Worm (Caenorhabditis elegans) whole organism, L3 larva: ENCODE measurements around the gene ZK742.4.

Experiments used
- R02D3.7 ChIP-seq: fragments of 150-350 bp; optimal IDR thresholded peaks from 2 replicates; lab custom pipeline; 2014; ENCODE audit warnings: missing biosample characterization, missing genetic modification characterization
- ZK546.5 ChIP-seq: sonication (generic microtip); optimal IDR thresholded peaks from 2 replicates; lab custom pipeline; 2017; ENCODE audit warnings: missing biosample characterization, missing genetic modification characterization
- aly-2 ChIP-seq: fragments of 150-350 bp; optimal IDR thresholded peaks from 2 replicates; lab custom pipeline; 2014; ENCODE audit warnings: missing biosample characterization, missing genetic modification characterization
- ceh-16 ChIP-seq: sonication (generic microtip); optimal IDR thresholded peaks from 2 replicates; lab custom pipeline; 2017; ENCODE audit warnings: missing biosample characterization, missing genetic modification characterization
- ceh-82 ChIP-seq: fragments of 150-350 bp; optimal IDR thresholded peaks from 2 replicates; lab custom pipeline; 2014; ENCODE audit warnings: missing biosample characterization, missing genetic modification characterization
- ceh-9 ChIP-seq: sonication (generic microtip); optimal IDR thresholded peaks from 2 replicates; lab custom pipeline; 2018; ENCODE audit warnings: missing biosample characterization, missing genetic modification characterization
- daf-12 ChIP-seq: fragments of 150-350 bp; optimal IDR thresholded peaks from 2 replicates; lab custom pipeline; 2014; ENCODE audit warnings: missing biosample characterization, missing genetic modification reagents, missing genetic modification characterization
- egl-27 ChIP-seq: sonication (generic microtip); optimal IDR thresholded peaks from 4 replicates; lab custom pipeline; 2017; ENCODE audit warnings: missing biosample characterization, missing genetic modification reagents, missing genetic modification characterization
- egl-5 ChIP-seq: fragments of 150-350 bp; optimal IDR thresholded peaks from 2 replicates; lab custom pipeline; 2017; ENCODE audit warnings: missing biosample characterization, missing genetic modification reagents, missing genetic modification characterization, inconsistent platforms
- elt-1 ChIP-seq: fragments of 150-350 bp; optimal IDR thresholded peaks from 2 replicates; lab custom pipeline; 2014; ENCODE audit warnings: missing biosample characterization, missing genetic modification characterization
- elt-2 ChIP-seq: sonication (generic microtip); optimal IDR thresholded peaks from 2 replicates; lab custom pipeline; 2016; ENCODE audit warnings: missing genetic modification reagents, mild to moderate bottlenecking, missing genetic modification characterization, missing compliant biosample characterization
- eor-1 ChIP-seq, 2 experiments: fragments of 150-350 bp; optimal IDR thresholded peaks; 2 replicates each; lab custom pipeline; 2014 to 2018; ENCODE audit warnings: missing biosample characterization in 2 of 2, missing genetic modification characterization in 2 of 2
- fkh-10 ChIP-seq: sonication (generic microtip); optimal IDR thresholded peaks from 2 replicates; lab custom pipeline; 2017; ENCODE audit warnings: missing biosample characterization, missing genetic modification reagents, missing genetic modification characterization
- fkh-2 ChIP-seq: fragments of 150-350 bp; optimal IDR thresholded peaks from 2 replicates; lab custom pipeline; 2014; ENCODE audit warnings: missing biosample characterization, missing genetic modification reagents, missing genetic modification characterization
- fos-1 ChIP-seq: fragments of 150-350 bp; optimal IDR thresholded peaks from 2 replicates; lab custom pipeline; 2014; ENCODE audit warnings: missing biosample characterization, missing genetic modification characterization
- hmg-11 ChIP-seq: sonication (generic microtip); optimal IDR thresholded peaks from 2 replicates; lab custom pipeline; 2016; ENCODE audit warnings: missing genetic modification characterization, missing compliant biosample characterization
- jun-1 ChIP-seq: fragments of 150-350 bp; optimal IDR thresholded peaks from 2 replicates; lab custom pipeline; 2014; ENCODE audit warnings: missing biosample characterization, missing genetic modification reagents, missing genetic modification characterization
- lin-15B ChIP-seq: fragments of 150-350 bp; optimal IDR thresholded peaks from 2 replicates; lab custom pipeline; 2014; ENCODE audit warnings: missing biosample characterization, missing genetic modification characterization
- lin-39 ChIP-seq: fragments of 150-350 bp; optimal IDR thresholded peaks from 2 replicates; lab custom pipeline; 2018; ENCODE audit warnings: missing biosample characterization, missing genetic modification reagents, missing genetic modification characterization
- mdl-1 ChIP-seq: fragments of 150-350 bp; optimal IDR thresholded peaks from 2 replicates; lab custom pipeline; 2014; ENCODE audit warnings: missing biosample characterization, missing genetic modification characterization
- mml-1 ChIP-seq: fragments of 150-350 bp; sonication (generic microtip); optimal IDR thresholded peaks from 3 replicates; lab custom pipeline; 2014; ENCODE audit warnings: missing biosample characterization, missing genetic modification characterization
- nfya-1 ChIP-seq: sonication (generic microtip); optimal IDR thresholded peaks from 2 replicates; lab custom pipeline; 2017; ENCODE audit warnings: missing genetic modification characterization, mild to moderate bottlenecking, missing compliant biosample characterization, antibody characterized with exemption, moderate library complexity; ENCODE audit not compliant: insufficient read depth
- nhr-11 ChIP-seq: fragments of 150-350 bp; optimal IDR thresholded peaks from 2 replicates; lab custom pipeline; 2014; ENCODE audit warnings: missing biosample characterization, missing genetic modification characterization
- nhr-12 ChIP-seq: fragments of 150-350 bp; optimal IDR thresholded peaks from 2 replicates; lab custom pipeline; 2014; ENCODE audit warnings: missing biosample characterization, missing genetic modification characterization
- nhr-23 ChIP-seq: fragments of 150-350 bp; optimal IDR thresholded peaks from 2 replicates; lab custom pipeline; 2014; ENCODE audit warnings: missing biosample characterization, missing genetic modification reagents, missing genetic modification characterization
- nhr-237 ChIP-seq: fragments of 150-350 bp; optimal IDR thresholded peaks from 2 replicates; lab custom pipeline; 2014; ENCODE audit warnings: missing biosample characterization, missing genetic modification characterization
- nhr-28 ChIP-seq: fragments of 150-350 bp; optimal IDR thresholded peaks from 2 replicates; lab custom pipeline; 2014; ENCODE audit warnings: missing biosample characterization, missing genetic modification characterization
- nhr-43 ChIP-seq: sonication (generic microtip); optimal IDR thresholded peaks from 2 replicates; lab custom pipeline; 2016; ENCODE audit warnings: mild to moderate bottlenecking, missing genetic modification characterization, missing compliant biosample characterization; ENCODE audit not compliant: poor library complexity, severe bottlenecking
- nhr-67 ChIP-seq: fragments of 150-350 bp; optimal IDR thresholded peaks from 2 replicates; lab custom pipeline; 2014; ENCODE audit warnings: missing biosample characterization, missing genetic modification characterization
- nhr-76 ChIP-seq: fragments of 150-350 bp; sonication (generic microtip); optimal IDR thresholded peaks from 5 replicates; lab custom pipeline; 2014; ENCODE audit warnings: missing biosample characterization, missing genetic modification characterization
- nhr-77 ChIP-seq: fragments of 150-350 bp; optimal IDR thresholded peaks from 2 replicates; lab custom pipeline; 2014; ENCODE audit warnings: missing biosample characterization, missing genetic modification characterization
- pha-4 ChIP-seq: fragments of 150-350 bp; optimal IDR thresholded peaks from 2 replicates; lab custom pipeline; 2014; ENCODE audit warnings: missing biosample characterization, missing genetic modification reagents, missing genetic modification characterization
- pqm-1 ChIP-seq: fragments of 150-350 bp; optimal IDR thresholded peaks from 2 replicates; lab custom pipeline; 2017; ENCODE audit warnings: missing biosample characterization, missing genetic modification characterization, inconsistent platforms
- sea-2 ChIP-seq: fragments of 150-350 bp; sonication (generic microtip); optimal IDR thresholded peaks from 4 replicates; lab custom pipeline; 2014; ENCODE audit warnings: missing biosample characterization, missing genetic modification reagents, missing genetic modification characterization
- skn-1 ChIP-seq: fragments of 150-350 bp; optimal IDR thresholded peaks from 2 replicates; lab custom pipeline; 2014; ENCODE audit warnings: missing biosample characterization, missing genetic modification characterization
- snpc-4 ChIP-seq: fragments of 150-350 bp; optimal IDR thresholded peaks from 2 replicates; lab custom pipeline; 2014; ENCODE audit warnings: missing biosample characterization, missing genetic modification characterization
- tbx-2 ChIP-seq: sonication (generic microtip); optimal IDR thresholded peaks from 2 replicates; lab custom pipeline; 2016; ENCODE audit warnings: mild to moderate bottlenecking, missing genetic modification characterization, missing compliant biosample characterization
- unc-39 ChIP-seq: sonication (generic microtip); optimal IDR thresholded peaks from 4 replicates; lab custom pipeline; 2017; ENCODE audit warnings: missing biosample characterization, missing genetic modification characterization
- unc-62 ChIP-seq: fragments of 150-350 bp; sonication (generic microtip); optimal IDR thresholded peaks from 4 replicates; lab custom pipeline; 2014; ENCODE audit warnings: missing biosample characterization, missing genetic modification reagents, missing genetic modification characterization
- zag-1 ChIP-seq: fragments of 150-350 bp; optimal IDR thresholded peaks from 2 replicates; lab custom pipeline; 2014; ENCODE audit warnings: missing biosample characterization, missing genetic modification characterization
- ztf-11 ChIP-seq: fragments of 150-350 bp; optimal IDR thresholded peaks from 2 replicates; lab custom pipeline; 2014; ENCODE audit warnings: missing biosample characterization, missing genetic modification characterization
- ztf-4 ChIP-seq: fragments of 150-350 bp; optimal IDR thresholded peaks from 2 replicates; lab custom pipeline; 2014; ENCODE audit warnings: missing biosample characterization, missing genetic modification characterization

Gene ZK742.4

DNA sequence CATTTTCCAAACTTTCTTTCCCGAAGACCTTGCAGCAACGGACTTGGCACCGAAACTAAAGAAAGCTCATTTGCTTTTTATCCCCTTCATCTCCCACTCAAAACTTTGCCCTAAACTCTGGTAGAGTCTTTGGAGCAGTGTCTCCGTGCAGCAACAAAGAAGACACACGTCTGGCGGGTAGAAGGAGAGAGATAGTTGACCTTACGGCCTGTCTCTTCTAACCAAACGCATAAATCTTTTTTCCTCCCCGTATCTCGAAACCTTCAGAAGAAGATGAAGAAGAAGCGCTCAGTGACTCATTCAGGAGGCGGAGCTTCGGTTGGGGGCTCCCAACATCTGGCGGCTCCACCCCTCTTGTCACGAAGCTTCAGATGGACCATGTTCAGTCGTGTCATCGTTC lies 14.8 kb upstream of the ZK742.4 start:
- TF ChIP-seq snpc-4 (tag; lab: Kevin White, UChicago), result no peak
- no peak for TF ChIP-seq nhr-67 (tag; lab: Kevin White, UChicago)
- no peak for TF ChIP-seq pqm-1 (tag; lab: Kevin White, UChicago)
- TF ChIP-seq R02D3.7 (tag; lab: Kevin White, UChicago), result no peak
- TF ChIP-seq ztf-11 (tag; lab: Kevin White, UChicago), result no peak
- no peak for TF ChIP-seq ceh-16 (tag; lab: Kevin White, UChicago)

DNA sequence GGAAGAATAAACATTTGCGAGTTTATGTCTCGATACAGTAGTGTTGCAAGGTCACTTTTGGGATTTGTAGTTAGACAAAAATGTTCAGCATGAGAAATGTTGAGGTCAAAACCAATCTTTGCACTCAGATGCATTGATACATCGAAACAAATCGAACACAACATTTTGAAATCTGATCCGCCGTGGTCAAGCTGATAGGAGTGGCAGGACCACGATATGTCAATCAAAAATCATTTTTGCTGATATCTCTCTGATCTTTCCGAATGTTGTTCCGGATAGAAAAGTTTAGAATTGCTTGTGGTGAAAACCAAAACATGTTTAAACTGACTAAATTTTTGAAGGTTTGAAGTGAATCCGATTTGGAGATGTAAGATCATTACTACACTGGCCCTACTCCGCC lies 14.2 kb upstream of the ZK742.4 start:
- TF ChIP-seq skn-1 (tag; lab: Kevin White, UChicago), result no peak

DNA sequence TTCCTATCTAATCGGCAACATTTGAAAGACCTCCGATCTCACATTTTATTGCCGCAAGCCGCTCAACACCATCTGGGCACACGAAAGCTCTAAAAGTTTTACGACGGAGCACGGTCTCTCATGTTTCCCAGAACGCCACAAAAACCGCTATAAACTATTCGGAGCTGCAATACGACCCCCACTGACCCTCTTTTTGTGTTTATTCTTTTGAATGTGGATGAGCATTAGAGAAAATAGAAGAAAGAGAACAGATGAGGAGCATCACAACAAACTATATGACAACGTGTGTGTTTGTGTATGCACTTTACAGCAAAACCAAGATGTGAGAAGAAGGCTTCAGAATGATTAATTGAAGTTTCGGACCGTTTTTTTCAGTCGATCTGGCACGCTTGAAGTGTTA lies 12.5 kb upstream of the ZK742.4 start:
- TF ChIP-seq snpc-4 (tag; lab: Kevin White, UChicago) (no peak), skn-1 (tag; lab: Kevin White, UChicago) (no peak), mml-1 (no peak), unc-39 (tag; lab: Kevin White, UChicago) (no peak), ztf-11 (tag; lab: Kevin White, UChicago) (no peak), zag-1 (tag; lab: Kevin White, UChicago) (no peak), nfya-1 (no peak), fkh-2 (no peak), egl-5 (tag; lab: Kevin White, UChicago) (no peak), nhr-237 (no peak), nhr-43 (tag; lab: Kevin White, UChicago) (no peak)

DNA sequence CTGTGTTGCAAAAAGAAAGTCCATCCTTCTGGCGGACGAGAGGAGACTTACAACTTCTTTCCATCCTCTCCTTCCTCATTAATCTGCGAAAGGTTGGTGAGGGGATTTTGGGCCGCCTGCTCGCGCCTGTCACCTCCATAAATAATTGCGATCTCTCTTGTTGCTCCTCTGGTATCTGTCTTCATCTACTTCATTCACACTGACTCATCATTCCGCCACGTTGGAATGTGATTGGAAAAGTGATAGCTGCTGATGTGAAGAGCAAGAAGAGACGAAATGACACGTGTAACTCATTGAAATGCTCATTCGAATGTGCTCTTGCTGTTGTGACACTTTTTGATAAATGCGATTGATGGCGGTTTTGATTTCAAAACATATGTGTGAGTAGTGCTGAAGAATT lies 11.1 kb upstream of the ZK742.4 start:
- no peak for TF ChIP-seq ztf-4 (tag; lab: Kevin White, UChicago)
- TF ChIP-seq eor-1 (tag; optimal IDR thresholded peaks at IDR 0.05; lab: Kevin White, UChicago), result no peak
- peak; percentile 71 for TF ChIP-seq unc-62 (GFP tag; lab: Kevin White, UChicago)
- no peak for TF ChIP-seq aly-2
- TF ChIP-seq sea-2 (GFP tag; lab: Kevin White, UChicago), result no peak
- TF ChIP-seq elt-2 (tag; lab: Kevin White, UChicago), result no peak
- no peak for TF ChIP-seq R02D3.7 (tag; lab: Kevin White, UChicago)
- peak; percentile 22 for TF ChIP-seq lin-39
- TF ChIP-seq hmg-11 (tag; lab: Kevin White, UChicago), result no peak
- peak; percentile 9 for TF ChIP-seq nfya-1
- TF ChIP-seq nhr-28 (tag; lab: Kevin White, UChicago), result no peak
- no peak for TF ChIP-seq nhr-12 (tag; lab: Kevin White, UChicago)

DNA sequence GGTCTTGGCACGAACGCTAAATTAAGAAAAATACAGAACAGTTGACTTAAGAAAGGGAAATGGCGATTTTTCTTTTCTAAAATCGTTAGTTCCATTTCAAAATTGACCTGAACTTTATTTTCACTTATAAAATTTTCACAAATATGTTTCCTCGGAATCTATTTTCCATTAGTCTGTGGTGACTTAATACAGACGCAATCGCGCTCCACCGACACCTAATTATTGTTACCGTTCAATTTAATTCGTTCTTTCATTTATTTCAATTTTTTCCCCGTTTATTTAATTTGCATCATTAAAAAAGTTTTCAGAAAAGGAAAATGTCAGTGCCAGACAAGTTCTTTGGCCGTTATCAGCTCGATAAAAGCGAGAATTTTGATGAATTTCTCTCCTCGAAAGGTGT lies 8.7 kb upstream of the ZK742.4 start, which contains the start of gene lbp-4:
TSS of gene lbp-4 (plus strand) at position 309 of the 400 bp plus-strand sequence.
- no peak for TF ChIP-seq ztf-4 (tag; lab: Kevin White, UChicago)
- no peak for TF ChIP-seq ceh-9
- peak; percentile 37 for TF ChIP-seq pqm-1 (tag; lab: Kevin White, UChicago)
- TF ChIP-seq sea-2 (GFP tag; lab: Kevin White, UChicago), result no peak
- no peak for TF ChIP-seq elt-1 (tag; lab: Kevin White, UChicago)
- TF ChIP-seq unc-39 (tag; lab: Kevin White, UChicago), result no peak
- TF ChIP-seq elt-2 (tag; lab: Kevin White, UChicago), result peak; percentile 39
- no peak for TF ChIP-seq nhr-11
- no peak for TF ChIP-seq aly-2
- TF ChIP-seq mdl-1 (tag; lab: Kevin White, UChicago), result no peak
- no peak for TF ChIP-seq R02D3.7 (tag; lab: Kevin White, UChicago)
- peak; percentile 51 for TF ChIP-seq lin-15B (tag; lab: Kevin White, UChicago)
- no peak for TF ChIP-seq mml-1
- no peak for TF ChIP-seq nhr-76 (tag; lab: Kevin White, UChicago)
- peak; percentile 73 for TF ChIP-seq pha-4 (tag; lab: Kevin White, UChicago)
- TF ChIP-seq nhr-28 (tag; lab: Kevin White, UChicago), result no peak
- no peak for TF ChIP-seq fkh-2
- no peak for TF ChIP-seq nhr-67 (tag; lab: Kevin White, UChicago)
- TF ChIP-seq ZK546.5 (tag; lab: Kevin White, UChicago), result no peak
- TF ChIP-seq nfya-1, result peak; percentile 50
- TF ChIP-seq nhr-12 (tag; lab: Kevin White, UChicago), result no peak
- TF ChIP-seq nhr-23 (tag; lab: Kevin White, UChicago), result peak; percentile 54
- no peak for TF ChIP-seq nhr-237
- TF ChIP-seq daf-12 (tag; lab: Kevin White, UChicago), result no peak
- no peak for TF ChIP-seq eor-1 (tag; optimal IDR thresholded peaks at IDR 0.05; lab: Kevin White, UChicago)
- TF ChIP-seq jun-1 (tag; lab: Kevin White, UChicago), result no peak
- no peak for TF ChIP-seq ztf-11 (tag; lab: Kevin White, UChicago)
- no peak for TF ChIP-seq hmg-11 (tag; lab: Kevin White, UChicago)
- TF ChIP-seq ceh-82 (tag; lab: Kevin White, UChicago), result no peak
- TF ChIP-seq ceh-16 (tag; lab: Kevin White, UChicago), result no peak
- TF ChIP-seq fkh-10 (GFP tag; lab: Kevin White, UChicago), result no peak
- TF ChIP-seq skn-1 (tag; lab: Kevin White, UChicago), result no peak
- TF ChIP-seq tbx-2 (tag; lab: Kevin White, UChicago), result no peak
- TF ChIP-seq fos-1 (tag; lab: Kevin White, UChicago), result no peak
- TF ChIP-seq lin-39, result no peak
- no peak for TF ChIP-seq egl-27 (tag; lab: Kevin White, UChicago)
- no peak for TF ChIP-seq nhr-43 (tag; lab: Kevin White, UChicago)
- no peak for TF ChIP-seq nhr-77
- no peak for TF ChIP-seq egl-5 (tag; lab: Kevin White, UChicago)
